Fruit fly (Drosophila melanogaster) whole organism, prepupa: ENCODE measurements around the gene ntc.

Experiments
- CG10631 ChIP-seq: fragments of 200-800 bp; sonication (Bioruptor generic); optimal IDR thresholded peaks from 2 replicates; lab custom pipeline; 2016; ENCODE audit warnings: missing biosample characterization, missing genetic modification characterization
- CG10669 ChIP-seq: fragments of 200-800 bp; sonication (Bioruptor generic); optimal IDR thresholded peaks from 3 replicates; lab custom pipeline; 2018; ENCODE audit warnings: missing biosample characterization, mild to moderate bottlenecking, missing genetic modification characterization, moderate library complexity
- CG11294 ChIP-seq: fragments of 200-800 bp; sonication (Bioruptor generic); IDR thresholded peaks from 2 replicates; pipeline ENCODE4 v1.3.6; 2022; ENCODE audit warnings: missing biosample characterization, missing genetic modification characterization
- CG11762 ChIP-seq: fragments of 200-800 bp; sonication (Bioruptor generic); optimal IDR thresholded peaks from 3 replicates; lab custom pipeline; 2016; ENCODE audit warnings: missing biosample characterization, missing genetic modification characterization; ENCODE audit not compliant: insufficient read depth
- CG11902 ChIP-seq: fragments of 200-800 bp; sonication (Bioruptor generic); optimal IDR thresholded peaks from 3 replicates; lab custom pipeline; 2016; ENCODE audit warnings: missing biosample characterization, missing genetic modification characterization
- CG15336 ChIP-seq: fragments of 200-800 bp; sonication (Bioruptor generic); IDR thresholded peaks from 2 replicates; pipeline ENCODE4 v1.3.6; 2022; ENCODE audit warnings: missing biosample characterization, missing genetic modification characterization
- CG16779 ChIP-seq: fragments of 200-800 bp; sonication (Bioruptor generic); optimal IDR thresholded peaks from 3 replicates; lab custom pipeline; 2017; ENCODE audit warnings: missing biosample characterization, mild to moderate bottlenecking, missing genetic modification characterization
- CG31627 ChIP-seq: fragments of 200-800 bp; sonication (Bioruptor generic); optimal IDR thresholded peaks from 3 replicates; lab custom pipeline; 2016; ENCODE audit warnings: missing biosample characterization, missing genetic modification characterization
- CG32006 ChIP-seq: fragments of 200-800 bp; sonication (Bioruptor generic); optimal IDR thresholded peaks from 3 replicates; lab custom pipeline; 2017; ENCODE audit warnings: missing biosample characterization, mild to moderate bottlenecking, missing genetic modification characterization
- CG34406 ChIP-seq: fragments of 200-800 bp; sonication (Bioruptor generic); optimal IDR thresholded peaks from 3 replicates; lab custom pipeline; 2016; ENCODE audit warnings: missing biosample characterization, missing genetic modification characterization
- CG3919 ChIP-seq: fragments of 200-800 bp; sonication (Bioruptor generic); optimal IDR thresholded peaks from 3 replicates; lab custom pipeline; 2016; ENCODE audit warnings: missing biosample characterization, missing genetic modification characterization
- CG4318 ChIP-seq: fragments of 200-800 bp; sonication (Bioruptor generic); optimal IDR thresholded peaks from 3 replicates; lab custom pipeline; 2017; ENCODE audit warnings: missing biosample characterization, mild to moderate bottlenecking, missing genetic modification characterization
- CG6792 ChIP-seq: fragments of 200-800 bp; sonication (Bioruptor generic); optimal IDR thresholded peaks from 3 replicates; lab custom pipeline; 2016; ENCODE audit warnings: missing biosample characterization, missing genetic modification characterization
- CG7368 ChIP-seq: fragments of 200-800 bp; sonication (Bioruptor generic); optimal IDR thresholded peaks from 3 replicates; lab custom pipeline; 2016; ENCODE audit warnings: missing biosample characterization, missing genetic modification characterization
- CG8119 ChIP-seq: fragments of 200-800 bp; sonication (Bioruptor generic); IDR thresholded peaks from 3 replicates; pipeline ENCODE4 v1.3.6; 2022; ENCODE audit warnings: missing biosample characterization, missing genetic modification characterization
- CG8632 ChIP-seq: fragments of 200-800 bp; sonication (Bioruptor generic); optimal IDR thresholded peaks from 3 replicates; lab custom pipeline; 2016; ENCODE audit warnings: missing biosample characterization, missing genetic modification characterization
- CG9139 ChIP-seq: fragments of 200-800 bp; sonication (Bioruptor generic); optimal IDR thresholded peaks from 3 replicates; lab custom pipeline; 2017; ENCODE audit warnings: missing biosample characterization, mild to moderate bottlenecking, missing genetic modification characterization
- Eip78C ChIP-seq: fragments of 200-800 bp; sonication (Bioruptor generic); peaks from one replicate; lab custom pipeline; 2016; ENCODE audit warnings: missing biosample characterization, missing genetic modification characterization
- Eip93F ChIP-seq: fragments of 200-800 bp; sonication (Bioruptor generic); optimal IDR thresholded peaks from 2 replicates; lab custom pipeline; 2016; ENCODE audit warnings: missing biosample characterization, mild to moderate bottlenecking, missing genetic modification characterization
- Ets21C ChIP-seq: fragments of 200-800 bp; sonication (Bioruptor generic); optimal IDR thresholded peaks from 3 replicates; lab custom pipeline; 2016; ENCODE audit warnings: missing biosample characterization, missing genetic modification characterization
- Ets96B ChIP-seq: fragments of 200-800 bp; optimal IDR thresholded peaks from 2 replicates; lab custom pipeline; 2019; ENCODE audit warnings: missing biosample characterization, mild to moderate bottlenecking, missing genetic modification characterization, moderate library complexity
- Hr38 ChIP-seq: sonication (Bioruptor generic); optimal IDR thresholded peaks from 2 replicates; lab custom pipeline; 2016; ENCODE audit warnings: missing biosample characterization, missing genetic modification characterization
- Hr39 ChIP-seq: fragments of 200-800 bp; sonication (Bioruptor generic); optimal IDR thresholded peaks from 2 replicates; lab custom pipeline; 2016; ENCODE audit warnings: missing biosample characterization, missing genetic modification characterization
- Hr4 ChIP-seq: fragments of 200-800 bp; sonication (Bioruptor generic); optimal IDR thresholded peaks from 3 replicates; lab custom pipeline; 2016; ENCODE audit warnings: missing biosample characterization, missing genetic modification characterization
- Lpt ChIP-seq: fragments of 200-800 bp; sonication (Bioruptor generic); optimal IDR thresholded peaks from 3 replicates; lab custom pipeline; 2016; ENCODE audit warnings: missing biosample characterization, missing genetic modification characterization
- Met ChIP-seq: fragments of 200-800 bp; sonication (Bioruptor generic); optimal IDR thresholded peaks from 3 replicates; lab custom pipeline; 2016; ENCODE audit warnings: missing biosample characterization, missing genetic modification characterization
- OdsH ChIP-seq: fragments of 200-800 bp; sonication (Bioruptor generic); optimal IDR thresholded peaks from 3 replicates; lab custom pipeline; 2016; ENCODE audit warnings: missing biosample characterization, missing genetic modification characterization
- Smox ChIP-seq: fragments of 200-800 bp; sonication (Bioruptor generic); optimal IDR thresholded peaks from 3 replicates; lab custom pipeline; 2016; ENCODE audit warnings: missing biosample characterization, missing genetic modification characterization
- Sox102F ChIP-seq: fragments of 200-800 bp; sonication (Bioruptor generic); optimal IDR thresholded peaks from 2 replicates; lab custom pipeline; 2016; ENCODE audit warnings: missing biosample characterization, mild to moderate bottlenecking, missing genetic modification characterization
- Sox14 ChIP-seq: fragments of 200-800 bp; sonication (Bioruptor generic); optimal IDR thresholded peaks from 3 replicates; lab custom pipeline; 2016; ENCODE audit warnings: missing biosample characterization, missing genetic modification characterization
- Sox15 ChIP-seq: fragments of 200-800 bp; sonication (Bioruptor generic); optimal IDR thresholded peaks from 3 replicates; lab custom pipeline; 2016; ENCODE audit warnings: missing biosample characterization, missing genetic modification characterization
- achi ChIP-seq: fragments of 200-800 bp; sonication (Bioruptor generic); optimal IDR thresholded peaks from 3 replicates; lab custom pipeline; 2016; ENCODE audit warnings: missing biosample characterization, missing genetic modification characterization
- cyc ChIP-seq: fragments of 200-800 bp; sonication (Bioruptor generic); optimal IDR thresholded peaks from 3 replicates; lab custom pipeline; 2016; ENCODE audit warnings: missing biosample characterization, missing genetic modification characterization
- dac ChIP-seq: fragments of 200-800 bp; sonication (Bioruptor generic); optimal IDR thresholded peaks from 2 replicates; lab custom pipeline; 2017; ENCODE audit warnings: missing biosample characterization, mild to moderate bottlenecking, missing genetic modification characterization
- eg ChIP-seq: fragments of 200-800 bp; sonication (Bioruptor generic); IDR thresholded peaks from 3 replicates; pipeline ENCODE4 v1.3.6; 2022; ENCODE audit warnings: missing biosample characterization, missing genetic modification characterization
- esn ChIP-seq: fragments of 200-800 bp; sonication (Bioruptor generic); optimal IDR thresholded peaks from 2 replicates; lab custom pipeline; 2016; ENCODE audit warnings: missing biosample characterization, mild to moderate bottlenecking, missing genetic modification characterization, moderate library complexity
- fd59A ChIP-seq: fragments of 200-800 bp; sonication (Bioruptor generic); optimal IDR thresholded peaks from 2 replicates; lab custom pipeline; 2017; ENCODE audit warnings: missing biosample characterization, mild to moderate bottlenecking, missing genetic modification characterization, missing genetic modification reagents
- fd85E ChIP-seq: fragments of 200-800 bp; sonication (Bioruptor generic); optimal IDR thresholded peaks from 3 replicates; lab custom pipeline; 2016; ENCODE audit warnings: missing biosample characterization, missing genetic modification characterization
- fkh ChIP-seq: fragments of 200-800 bp; sonication (Bioruptor generic); optimal IDR thresholded peaks from 3 replicates; lab custom pipeline; 2017; ENCODE audit warnings: missing biosample characterization, mild to moderate bottlenecking, missing genetic modification characterization, moderate library complexity
- lz ChIP-seq: fragments of 200-800 bp; sonication (Bioruptor generic); optimal IDR thresholded peaks from 3 replicates; lab custom pipeline; 2016; ENCODE audit warnings: missing biosample characterization, missing genetic modification characterization
- salr ChIP-seq, 2 experiments: fragments of 200-800 bp; sonication (Bioruptor generic); optimal IDR thresholded peaks; 3 replicates each; lab custom pipeline; 2016 to 2018; ENCODE audit warnings: missing biosample characterization in 2 of 2, missing genetic modification characterization in 2 of 2, mild to moderate bottlenecking in 1 of 2
- ss ChIP-seq, 2 experiments: fragments of 200-800 bp; sonication (Bioruptor generic); optimal IDR thresholded peaks; 2 replicates in 1 of 2; 3 replicates in 1 of 2; lab custom pipeline; 2017 to 2018; ENCODE audit warnings: mild to moderate bottlenecking in 2 of 2, missing biosample characterization in 2 of 2, missing genetic modification characterization in 2 of 2, moderate library complexity in 1 of 2
- svp ChIP-seq: fragments of 200-800 bp; sonication (Bioruptor generic); peaks from one replicate; lab custom pipeline; 2016; ENCODE audit warnings: missing biosample characterization, missing genetic modification characterization
- topi ChIP-seq: fragments of 200-800 bp; sonication (Bioruptor generic); optimal IDR thresholded peaks from 3 replicates; lab custom pipeline; 2016; ENCODE audit warnings: missing biosample characterization, missing genetic modification characterization

ntc gene

DNA sequence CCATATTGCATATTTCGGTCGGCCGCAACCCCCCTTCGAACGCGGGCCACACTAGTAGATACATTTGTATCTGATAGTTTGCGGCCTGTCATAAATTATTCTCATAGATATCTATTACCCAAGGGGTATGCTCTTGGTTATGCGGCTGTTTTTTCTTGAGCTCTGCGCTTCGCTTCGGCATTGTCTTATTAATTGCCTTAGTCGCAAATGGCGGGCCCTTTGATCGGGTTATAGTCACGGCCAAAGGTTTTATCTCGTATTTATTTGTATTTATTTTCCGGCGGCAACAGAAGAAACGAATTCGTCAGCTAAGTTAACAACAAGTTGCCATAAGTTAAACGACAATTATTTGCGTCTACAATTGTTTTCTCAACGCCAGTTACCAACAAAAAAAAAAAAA lies 49.7 kb upstream of the ntc start:
- TF ChIP-seq CG4318 (GFP tag; lab: Kevin White, UChicago) (no peak), fkh (GFP tag; lab: Kevin White, UChicago) (peak; percentile 28)

DNA sequence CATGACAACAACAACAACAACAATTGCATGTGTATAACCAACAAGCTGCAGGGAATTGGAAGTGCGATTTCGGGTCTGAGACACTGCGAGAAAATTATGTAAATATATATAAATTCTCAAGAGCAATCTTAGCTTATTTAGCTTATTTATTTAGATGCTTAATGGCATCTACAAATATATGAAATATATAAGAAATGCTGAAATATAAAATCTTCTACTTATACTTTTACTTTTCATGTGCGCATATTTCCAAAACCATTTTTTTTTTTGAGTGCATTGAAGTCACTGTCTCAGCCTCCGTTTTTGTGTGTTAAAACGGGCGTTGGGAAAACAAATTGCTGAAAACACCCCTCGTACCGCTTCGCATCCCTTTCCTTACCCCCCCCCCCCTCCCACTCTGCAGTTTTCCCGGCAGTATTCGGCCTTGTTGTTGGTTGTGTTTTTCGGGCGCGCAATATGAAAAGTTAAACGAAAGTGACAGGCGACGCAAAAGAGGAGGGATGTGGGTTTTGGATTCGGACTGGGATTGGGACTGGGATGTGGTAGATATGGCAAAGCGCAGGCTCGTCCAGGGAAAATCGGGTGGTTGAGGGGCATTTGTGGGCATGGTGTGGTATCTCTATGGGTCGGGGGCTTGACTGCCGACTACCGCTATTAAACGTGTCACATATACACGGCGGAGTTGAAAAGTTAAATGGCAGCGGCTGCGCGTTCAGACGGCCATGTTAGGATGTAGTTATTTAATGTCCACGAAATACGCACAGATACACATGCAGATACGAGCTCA lies 49.1 kb upstream of the ntc start:
- TF ChIP-seq Smox (no peak), esn (GFP tag; lab: Kevin White, UChicago) (peak; percentile 12), CG15336 (GFP tag; lab: Robert Waterston, UW) (peak; percentile 62), Hr4 (peak; percentile 22), achi (GFP tag; lab: Kevin White, UChicago) (peak; percentile 26), CG34406 (GFP tag; lab: Kevin White, UChicago) (peak; percentile 6), CG10631 (GFP tag; lab: Kevin White, UChicago) (peak; percentile 17), fd59A (GFP tag; lab: Kevin White, UChicago) (no peak), Eip78C (GFP tag; lab: Kevin White, UChicago) (peak; percentile 69), CG31627 (peak; percentile 2), CG32006 (GFP tag; lab: Kevin White, UChicago) (peak; percentile 33), OdsH (GFP tag; lab: Kevin White, UChicago) (peak; percentile 17), CG8119 (GFP tag; lab: Robert Waterston, UW) (peak; percentile 37; the same call in 1 of the 3 replicates), CG10669 (GFP tag; lab: Kevin White, UChicago) (no peak), svp (GFP tag; lab: Kevin White, UChicago) (peak; percentile 57), Sox102F (GFP tag; lab: Kevin White, UChicago) (no peak), salr (GFP tag; optimal IDR thresholded peaks at IDR 0.05; lab: Kevin White, UChicago) (no peak), eg (peak; percentile 49; the same call in 1 of the 3 replicates)

DNA sequence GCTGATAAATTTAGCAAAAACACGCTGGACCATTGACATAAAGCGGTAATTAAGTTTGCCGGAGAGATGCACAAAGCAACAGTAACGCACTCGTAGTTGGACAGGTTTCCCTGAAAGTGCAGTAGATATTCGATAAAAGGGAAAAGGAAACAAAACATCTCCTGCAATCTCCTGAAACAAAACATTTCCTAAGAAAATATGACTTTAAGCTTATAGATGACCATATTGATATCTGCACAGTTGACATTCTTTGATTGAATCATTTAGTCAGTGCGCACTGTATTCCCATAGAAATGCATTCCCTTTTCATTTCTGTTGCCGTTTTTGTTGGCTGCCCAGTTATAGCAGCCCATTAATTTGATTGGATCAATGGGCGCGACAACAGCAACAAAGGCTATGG lies 46.6 kb upstream of the ntc start:
- TF ChIP-seq CG10631 (GFP tag; lab: Kevin White, UChicago): peak; percentile 78
- no peak for TF ChIP-seq Eip93F (GFP tag; lab: Kevin White, UChicago)
- TF ChIP-seq Sox15: peak; percentile 73
- peak; percentile 30 for TF ChIP-seq cyc (GFP tag; lab: Kevin White, UChicago)
- no peak for TF ChIP-seq fkh (GFP tag; lab: Kevin White, UChicago)
- peak; percentile 57 for TF ChIP-seq Hr39 (GFP tag; lab: Kevin White, UChicago)
- no peak for TF ChIP-seq dac
- TF ChIP-seq CG11294: 0 out of 2 replicates have a peak, but pooled peaks have one; percentile 17
- TF ChIP-seq fd85E (GFP tag; lab: Kevin White, UChicago): no peak
- peak; percentile 49 for TF ChIP-seq CG31627
- peak; percentile 63 for TF ChIP-seq Hr4
- peak; percentile 42 for TF ChIP-seq CG4318 (GFP tag; lab: Kevin White, UChicago)
- peak; percentile 67 for TF ChIP-seq CG8632 (GFP tag; lab: Kevin White, UChicago)
- TF ChIP-seq ss (GFP tag; optimal IDR thresholded peaks at IDR 0.05; lab: Kevin White, UChicago): peak; percentile 19 to 82
- peak; percentile 30 for TF ChIP-seq Sox102F (GFP tag; lab: Kevin White, UChicago)
- peak; percentile 15 for TF ChIP-seq Ets21C (GFP tag; lab: Kevin White, UChicago)
- peak; percentile 21 for TF ChIP-seq CG7368 (GFP tag; lab: Kevin White, UChicago)
- peak; percentile 27 for TF ChIP-seq Lpt
- TF ChIP-seq topi: peak; percentile 13
- peak; percentile 38 for TF ChIP-seq CG9139
- peak; percentile 62 for TF ChIP-seq CG34406 (GFP tag; lab: Kevin White, UChicago)
- no peak for TF ChIP-seq CG16779 (tag; lab: Kevin White, UChicago)
- no peak for TF ChIP-seq Hr38 (GFP tag; lab: Kevin White, UChicago)
- TF ChIP-seq esn (GFP tag; lab: Kevin White, UChicago): peak; percentile 42
- TF ChIP-seq fd59A (GFP tag; lab: Kevin White, UChicago): peak; percentile 82
- peak; percentile 59 for TF ChIP-seq CG10669 (GFP tag; lab: Kevin White, UChicago)
- TF ChIP-seq eg: peak; percentile 61
- TF ChIP-seq CG32006 (GFP tag; lab: Kevin White, UChicago): peak; percentile 59
- TF ChIP-seq salr (GFP tag; optimal IDR thresholded peaks at IDR 0.05; lab: Kevin White, UChicago): peak; percentile 57 to 83
- peak; percentile 42 for TF ChIP-seq Met
- peak; percentile 75 for TF ChIP-seq Sox14 (GFP tag; lab: Kevin White, UChicago)
- peak; percentile 22 for TF ChIP-seq Ets96B
- TF ChIP-seq CG11762 (GFP tag; lab: Kevin White, UChicago): peak; percentile 32
- TF ChIP-seq lz (GFP tag; lab: Kevin White, UChicago): peak; percentile 38
- peak; percentile 59 for TF ChIP-seq CG15336 (GFP tag; lab: Robert Waterston, UW)
- peak; percentile 78 for TF ChIP-seq CG6792 (GFP tag; lab: Kevin White, UChicago)
- peak; percentile 9 for TF ChIP-seq CG11902
- peak; percentile 56 for TF ChIP-seq CG3919
- TF ChIP-seq CG8119 (GFP tag; lab: Robert Waterston, UW): peak; percentile 43; the same call in 2 of the 3 replicates
